Fruit fly (Drosophila melanogaster): ENCODE data around the gene CG43740.
A peak's percentile ranks its signal among the peaks of the same experiment; 100 is the strongest.

CG43740 gene

DNA sequence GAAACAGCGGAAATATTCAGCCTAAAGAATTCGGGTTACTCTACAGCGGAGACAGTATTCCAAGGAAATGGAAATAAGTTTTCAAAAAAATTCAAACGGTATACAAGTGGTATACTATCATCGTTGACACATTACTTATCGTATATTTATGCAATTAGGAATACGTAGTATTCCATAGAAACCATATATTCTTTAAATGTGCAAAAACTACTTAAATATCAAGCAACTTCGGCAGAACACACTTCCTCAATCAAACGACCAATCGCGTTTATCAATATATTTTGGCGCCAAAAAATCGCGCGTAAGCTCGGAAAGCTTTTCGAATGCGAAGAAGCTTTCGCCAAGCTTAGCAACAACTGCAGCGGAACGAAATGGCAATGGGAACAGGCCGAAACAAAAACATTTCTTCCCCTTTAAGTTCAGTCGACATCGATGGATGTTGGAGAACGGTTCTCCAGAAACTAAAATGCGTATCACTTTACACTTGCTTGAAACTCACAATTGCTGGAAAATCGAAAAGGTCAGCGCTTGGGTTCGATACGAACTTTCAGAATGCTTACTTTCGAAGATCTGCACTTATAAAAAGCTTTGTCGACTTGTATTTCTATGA is 14.4 kb upstream of the CG43740 start (continued):
- no peak for TF ChIP-seq Hsf (GFP tag; optimal IDR thresholded peaks at IDR 0.05)

DNA sequence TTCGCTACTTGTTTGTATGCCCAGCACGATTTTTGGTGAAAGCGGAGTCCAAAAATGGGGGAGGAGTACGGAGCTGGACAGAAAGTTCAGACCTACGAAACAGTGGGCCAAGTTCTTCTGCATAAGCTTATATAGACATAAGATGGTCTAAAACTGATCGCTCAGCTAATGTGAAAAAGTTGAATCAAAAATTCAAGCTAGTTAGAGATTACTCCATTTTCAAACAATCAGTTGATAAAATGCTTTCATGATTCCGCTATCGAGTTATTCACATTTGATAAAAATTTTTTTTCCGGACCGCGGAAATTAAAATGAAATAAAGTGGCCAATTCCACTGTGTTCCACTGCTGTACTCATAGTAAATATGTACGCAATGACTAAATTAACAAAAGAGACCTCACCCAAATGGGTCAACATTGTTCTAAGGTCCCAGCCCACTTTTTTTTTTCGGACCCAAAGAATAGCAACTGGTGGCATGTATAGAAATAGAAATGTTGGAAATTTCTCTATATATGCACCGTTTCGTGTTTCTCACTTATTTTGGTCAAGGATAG is 12.9 kb upstream of the CG43740 start:
- TF ChIP-seq h (optimal IDR thresholded peaks at IDR 0.05) (no peak), abd-A (tag; optimal IDR thresholded peaks at IDR 0.05) (no peak), slou (GFP tag; optimal IDR thresholded peaks at IDR 0.05) (no peak), CG7987 (GFP tag; optimal IDR thresholded peaks at IDR 0.05) (no peak), sens (GFP tag) (peak; percentile 76), CrebB (tag; optimal IDR thresholded peaks at IDR 0.05) (no peak), nerfin-1 (tag; optimal IDR thresholded peaks at IDR 0.05) (no peak), CG14014 (GFP tag; IDR thresholded peaks at IDR 0.05) (no peak), ab (GFP tag; optimal IDR thresholded peaks at IDR 0.05) (no peak), CoRest (tag; optimal IDR thresholded peaks at IDR 0.05) (peak; percentile 21), H2.0 (GFP tag; IDR thresholded peaks at IDR 0.05) (0 out of 2 replicates have a peak, but pooled peaks have one; percentile 15), CG34422 (GFP tag; IDR thresholded peaks at IDR 0.05) (no peak), sr (GFP tag; IDR thresholded peaks at IDR 0.05) (no peak), CG1602 (GFP tag; optimal IDR thresholded peaks at IDR 0.05) (no peak), bab2 (GFP tag; optimal IDR thresholded peaks at IDR 0.05) (no peak), D19A (tag; optimal IDR thresholded peaks at IDR 0.05) (no peak), CG33557 (GFP tag; optimal IDR thresholded peaks at IDR 0.05) (no peak), CG8359 (GFP tag; optimal IDR thresholded peaks at IDR 0.05; ENCODE audit: borderline replicate concordance) (no peak), CG13424 (tag; optimal IDR thresholded peaks at IDR 0.05) (peak; percentile 4), HmgD (GFP tag; optimal IDR thresholded peaks at IDR 0.05) (no peak), pum (GFP tag; optimal IDR thresholded peaks at IDR 0.05) (no peak), CG16815 (GFP tag; optimal IDR thresholded peaks at IDR 0.05) (no peak), tgo (GFP tag; IDR thresholded peaks at IDR 0.05) (no peak), CG43689 (GFP tag; IDR thresholded peaks at IDR 0.05) (no peak), chif (GFP tag; optimal IDR thresholded peaks at IDR 0.05) (no peak), CG10959 (GFP tag; IDR thresholded peaks at IDR 0.05) (no peak), CG12391 (tag; optimal IDR thresholded peaks at IDR 0.05) (no peak), dpn (GFP tag; optimal IDR thresholded peaks at IDR 0.05) (no peak), Meics (GFP tag; optimal IDR thresholded peaks at IDR 0.05) (no peak), Trl (optimal IDR thresholded peaks at IDR 0.05) (no peak), Trl (GFP tag; optimal IDR thresholded peaks at IDR 0.05) (no peak), sc (optimal IDR thresholded peaks at IDR 0.05) (no peak), sc (GFP tag; optimal IDR thresholded peaks at IDR 0.05) (no peak), CG18262 (tag; optimal IDR thresholded peaks at IDR 0.05) (peak; percentile 33), unpg (GFP tag; optimal IDR thresholded peaks at IDR 0.05) (peak; percentile 8), dmrt11E (tag; optimal IDR thresholded peaks at IDR 0.05) (no peak), CG2712 (tag; optimal IDR thresholded peaks at IDR 0.05) (peak; percentile 15), Nf-YA (GFP tag; IDR thresholded peaks at IDR 0.05) (no peak), CG11247 (GFP tag; IDR thresholded peaks at IDR 0.05) (no peak), CG7556 (GFP tag; optimal IDR thresholded peaks at IDR 0.05) (peak; percentile 26), nerfin-2 (GFP tag; IDR thresholded peaks at IDR 0.05; ENCODE audit: partially characterized antibody) (no peak), dysf (GFP tag; IDR thresholded peaks at IDR 0.05) (no peak), oc (tag; optimal IDR thresholded peaks at IDR 0.05) (no peak), lov (optimal IDR thresholded peaks at IDR 0.05) (no peak), lov (GFP tag; IDR thresholded peaks at IDR 0.05) (no peak), Bgb (GFP tag; IDR thresholded peaks at IDR 0.05; ENCODE audit: partially characterized antibody) (no peak), Med (GFP tag) (peak; percentile 52), crol (GFP tag; IDR thresholded peaks at IDR 0.05) (no peak), zfh1 (GFP tag; IDR thresholded peaks at IDR 0.05) (0 out of 3 replicates have a peak, but pooled peaks have one; percentile 8)

All from whole organism, embryonic.